Worm (Caenorhabditis elegans): Measurements from ENCODE around the gene asp-1.

- TF ChIP-seq ets-7 (tag; optimal IDR thresholded peaks at IDR 0.05) (no peak), F13C5.2 (tag; optimal IDR thresholded peaks at IDR 0.05) (no peak), ceh-36 (tag; optimal IDR thresholded peaks at IDR 0.05) (no peak), ama-1 (optimal IDR thresholded peaks at IDR 0.05) (no peak), tbx-11 (GFP tag; IDR thresholded peaks at IDR 0.05) (no peak)
Measured at ce11 chrV:19010405-19010804, 40.1 kb downstream of the asp-1 start.
